Worm (Caenorhabditis elegans) whole organism, midembryonic: ENCODE results near the gene H38K22.7.

ENCODE experiments used
- T22C8.4 ChIP-seq: fragments of 200-800 bp; sonication (Bioruptor generic); IDR thresholded peaks from 2 replicates; pipeline ENCODE4 v1.3.6; 2022; ENCODE audit warnings: missing genetic modification characterization, missing compliant biosample characterization
- cog-1 ChIP-seq: sonication (generic microtip); optimal IDR thresholded peaks from 2 replicates; lab custom pipeline; 2016; ENCODE audit warnings: missing genetic modification characterization, missing compliant biosample characterization
- flt-1 ChIP-seq: fragments of 200-800 bp; sonication (Bioruptor generic); IDR thresholded peaks from 2 replicates; pipeline ENCODE4 v1.3.6; 2022; ENCODE audit warnings: missing genetic modification characterization, missing compliant biosample characterization
- klf-2 ChIP-seq: fragments of 200-800 bp; sonication (Bioruptor generic); conservative IDR thresholded peaks from 2 replicates; pipeline ENCODE4 v1.3.6; 2022; ENCODE audit warnings: missing genetic modification reagents, missing genetic modification characterization, missing compliant biosample characterization
- med-1 ChIP-seq: sonication (generic microtip); optimal IDR thresholded peaks from 2 replicates; lab custom pipeline; 2017; ENCODE audit warnings: missing genetic modification characterization, mild to moderate bottlenecking, missing compliant biosample characterization, antibody characterized with exemption, missing genetic modification reagents; ENCODE audit not compliant: insufficient read depth
- ref-1 ChIP-seq: fragments of 200-800 bp; sonication (Bioruptor generic); conservative IDR thresholded peaks from 2 replicates; pipeline ENCODE4 v1.3.6; 2022; ENCODE audit warnings: missing genetic modification reagents, missing genetic modification characterization, missing compliant biosample characterization
- tab-1 ChIP-seq: fragments of 200-800 bp; sonication (Bioruptor generic); IDR thresholded peaks from 2 replicates; pipeline ENCODE4 v1.3.6; 2022; ENCODE audit warnings: missing genetic modification characterization, missing compliant biosample characterization
- ztf-23 ChIP-seq: fragments of 200-800 bp; sonication (Bioruptor generic); IDR thresholded peaks from 2 replicates; pipeline ENCODE4 v1.3.6; 2022; ENCODE audit warnings: missing genetic modification reagents, missing genetic modification characterization, missing compliant biosample characterization
- ztf-29 ChIP-seq: fragments of 200-800 bp; sonication (Bioruptor generic); IDR thresholded peaks from 2 replicates; pipeline ENCODE4 v1.3.6; 2022; ENCODE audit warnings: missing genetic modification reagents, missing genetic modification characterization, missing compliant biosample characterization

The H38K22.7 gene

DNA sequence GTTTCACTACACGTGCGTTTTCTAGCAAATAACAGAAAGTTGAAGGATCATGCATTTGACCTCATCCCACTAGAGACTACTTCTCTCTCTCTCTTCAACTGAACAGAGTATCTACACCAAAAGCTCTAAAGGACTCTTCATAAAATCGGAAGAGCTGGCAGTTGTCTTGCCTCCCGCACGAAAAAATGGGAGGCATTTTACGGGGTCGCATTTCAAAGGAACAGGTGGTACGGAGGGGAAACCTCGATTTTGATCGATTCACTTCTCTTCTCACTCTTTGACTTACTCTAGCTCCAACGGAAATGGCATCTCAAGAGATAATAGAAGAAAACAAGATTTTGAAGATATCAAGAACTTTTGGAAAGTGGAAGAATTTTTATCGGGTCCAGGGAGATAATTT, 38.3 kb upstream of the H38K22.7 start:
- TF ChIP-seq flt-1 (GFP tag; lab: Robert Waterston, UW) (no peak), ztf-23 (no peak), med-1 (no peak), klf-2 (GFP tag; lab: Robert Waterston, UW) (no peak), ztf-29 (no peak), ref-1 (GFP tag; lab: Robert Waterston, UW) (no peak), T22C8.4 (no peak), cog-1 (tag; lab: Kevin White, UChicago) (no peak), tab-1 (GFP tag; lab: Robert Waterston, UW) (no peak)

DNA sequence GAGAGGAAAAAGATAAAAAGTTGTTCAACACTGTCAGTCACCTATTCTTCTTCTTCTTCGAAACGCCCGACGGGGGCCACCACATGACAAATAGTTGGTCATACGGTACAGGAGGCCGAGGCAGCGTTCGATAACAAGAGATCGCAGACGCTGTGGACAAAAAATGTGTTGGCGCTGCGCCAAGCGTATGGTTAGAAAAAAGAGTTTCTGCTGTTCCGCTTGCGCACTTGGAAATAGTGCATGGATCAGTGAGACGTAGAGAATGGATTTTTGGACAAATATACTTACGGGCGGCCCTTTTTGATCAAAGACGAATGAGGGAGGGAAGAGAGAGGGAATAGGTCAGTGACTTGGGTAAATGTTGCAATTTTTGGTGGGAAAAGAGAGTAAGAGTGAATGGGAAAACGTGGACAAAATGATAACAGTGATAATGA, 36.8 kb upstream of the H38K22.7 start:
- TF ChIP-seq flt-1 (GFP tag; lab: Robert Waterston, UW) (no peak), T22C8.4 (no peak), ztf-23 (no peak), ref-1 (GFP tag; lab: Robert Waterston, UW) (no peak), ztf-29 (no peak), med-1 (no peak), klf-2 (GFP tag; lab: Robert Waterston, UW) (no peak), cog-1 (tag; lab: Kevin White, UChicago) (no peak)

DNA sequence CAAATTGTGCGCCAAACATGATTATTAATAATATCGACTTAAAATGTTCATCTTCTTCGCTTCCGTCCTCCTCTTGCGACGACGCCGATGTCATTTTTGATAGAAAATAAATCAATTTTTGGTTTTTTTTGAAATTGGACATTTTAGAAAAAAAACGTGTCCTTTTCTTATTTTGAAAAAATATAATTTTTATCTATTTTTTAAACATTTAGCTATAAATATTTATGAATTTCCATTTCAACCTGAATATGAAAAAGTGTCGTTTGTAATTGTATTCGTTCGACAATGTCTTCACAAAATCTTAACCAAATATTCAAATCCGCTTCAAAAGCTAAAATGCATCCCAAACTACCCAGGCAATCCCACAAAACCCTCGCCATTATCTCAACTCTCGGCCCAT, 34.1 kb upstream of the H38K22.7 start, which contains the start of gene R10E4.3:
Gene R10E4.3, minus strand, starts transcription at position 101 of the 400 bp plus-strand sequence.
- no peak for TF ChIP-seq ztf-29
- TF ChIP-seq flt-1 (GFP tag; lab: Robert Waterston, UW) = no peak
- TF ChIP-seq klf-2 (GFP tag; lab: Robert Waterston, UW) = no peak
- TF ChIP-seq tab-1 (GFP tag; lab: Robert Waterston, UW) = no peak
- no peak for TF ChIP-seq ref-1 (GFP tag; lab: Robert Waterston, UW)
- TF ChIP-seq T22C8.4 = no peak
- no peak for TF ChIP-seq ztf-23
- TF ChIP-seq med-1 = no peak
- no peak for TF ChIP-seq cog-1 (tag; lab: Kevin White, UChicago)

DNA sequence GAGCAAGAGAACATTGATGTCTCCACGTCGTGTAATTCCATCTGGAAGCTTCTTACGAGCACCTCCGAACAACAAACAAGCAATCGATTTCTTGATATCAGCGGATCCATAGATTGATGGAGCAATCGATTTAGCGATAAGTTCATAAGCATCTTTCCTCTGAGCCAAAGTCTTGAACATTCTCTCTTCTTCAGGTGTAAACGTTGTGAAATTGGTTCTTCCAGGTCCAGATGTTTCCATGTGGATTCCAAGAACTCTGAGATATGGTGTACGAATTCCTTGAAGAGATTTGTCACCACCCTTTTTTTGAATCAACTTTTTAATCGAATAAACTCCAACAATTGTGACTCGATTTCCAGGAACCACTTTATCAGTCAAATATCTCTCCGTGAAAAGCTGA, 31.5 kb upstream of the H38K22.7 start:
- TF ChIP-seq med-1 = no peak
- TF ChIP-seq cog-1 (tag; lab: Kevin White, UChicago) = no peak

DNA sequence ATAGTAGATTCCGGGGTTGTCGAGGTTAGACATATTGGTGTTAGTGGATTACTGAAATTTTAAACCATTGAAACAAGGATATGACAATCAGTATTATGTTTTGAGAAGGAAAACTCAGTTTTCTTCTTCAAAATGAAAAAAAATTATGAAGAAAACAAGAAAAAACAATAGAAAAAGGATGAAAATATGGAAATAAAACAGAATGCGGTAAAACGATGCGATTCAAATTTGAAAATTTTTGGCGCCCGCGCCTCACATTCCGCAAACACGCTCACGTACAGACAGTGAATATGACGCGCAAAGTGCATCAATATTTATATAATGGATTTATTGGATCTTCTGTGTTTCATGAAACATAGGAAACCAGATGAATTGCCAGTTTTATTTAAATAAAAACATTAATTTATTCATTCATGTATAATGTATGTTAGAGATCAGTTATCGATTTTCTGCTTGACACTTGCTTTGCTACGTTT, 30.2 kb upstream of the H38K22.7 start, which contains the start of gene mcm-5:
Gene mcm-5, minus strand, starts transcription at position 51 of the 476 bp plus-strand sequence.
- TF ChIP-seq ref-1 (GFP tag; lab: Robert Waterston, UW) (no peak), ztf-29 (no peak), flt-1 (GFP tag; lab: Robert Waterston, UW) (no peak), klf-2 (GFP tag; lab: Robert Waterston, UW) (no peak), cog-1 (tag; lab: Kevin White, UChicago) (no peak), med-1 (no peak), ztf-23 (no peak), tab-1 (GFP tag; lab: Robert Waterston, UW) (no peak), T22C8.4 (no peak)

DNA sequence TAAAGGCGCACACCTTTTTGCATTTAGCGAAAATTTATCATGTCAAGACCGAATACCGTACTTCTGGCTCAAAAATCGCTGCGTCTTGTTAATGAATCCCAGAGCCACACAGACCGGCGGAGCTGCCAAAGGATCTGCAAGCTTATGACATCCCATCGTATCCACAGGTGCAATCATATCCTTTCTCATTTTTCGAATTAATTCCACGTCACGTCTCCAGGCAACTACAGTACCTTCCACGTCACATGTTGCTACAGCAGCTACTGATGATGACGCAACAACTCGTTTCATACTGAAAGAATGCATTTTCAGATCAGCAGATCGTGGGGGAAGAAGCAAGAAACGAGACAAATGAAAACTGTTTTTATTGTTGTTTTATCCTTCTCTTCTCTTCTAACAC, 28.4 kb upstream of the H38K22.7 start, which contains the start of gene R10E4.6:
Gene R10E4.6, plus strand, starts transcription at position 301 of the 400 bp plus-strand sequence.
- no peak for TF ChIP-seq tab-1 (GFP tag; lab: Robert Waterston, UW)

DNA sequence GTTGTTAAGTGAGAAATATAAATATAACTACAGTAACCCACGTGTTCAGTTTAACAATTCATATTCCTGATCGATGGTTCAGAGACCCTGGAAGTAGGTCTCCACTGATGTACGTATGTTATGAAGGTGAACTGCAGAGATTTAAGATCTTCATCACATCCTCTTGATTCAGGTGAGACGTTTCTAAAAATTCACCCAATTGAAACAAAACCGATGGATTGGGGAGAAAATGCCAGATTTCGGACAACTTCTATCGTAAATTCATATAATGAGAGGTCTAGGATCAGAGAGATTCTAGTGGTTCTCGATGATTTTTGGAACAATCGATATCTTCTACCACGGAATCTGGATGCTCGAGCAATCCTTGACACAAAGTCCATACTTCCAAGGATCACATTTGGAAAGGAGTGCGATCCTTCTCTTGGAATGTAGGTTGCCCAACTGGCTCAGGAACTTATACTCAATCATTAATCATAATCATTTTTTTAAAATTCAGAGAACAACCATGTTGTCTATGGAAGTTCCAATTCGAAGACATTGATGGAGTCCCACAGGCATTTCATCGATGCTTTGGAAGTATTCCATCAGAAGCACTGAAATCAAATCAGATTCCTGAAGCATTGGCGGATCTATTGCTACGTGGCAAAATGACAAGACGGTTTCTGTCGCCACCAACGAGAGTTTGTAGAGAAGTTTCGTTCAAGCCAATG, 27.2 kb upstream of the H38K22.7 start, which contains the start of the genes nth-1 and R10E4.7:
Gene nth-1, minus strand, starts transcription at position 101 of the 710 bp plus-strand sequence.
Gene R10E4.7, plus strand, starts transcription at position 660 of the 710 bp plus-strand sequence.
- TF ChIP-seq cog-1 (tag; lab: Kevin White, UChicago) = no peak
- no peak for TF ChIP-seq flt-1 (GFP tag; lab: Robert Waterston, UW)
- no peak for TF ChIP-seq ref-1 (GFP tag; lab: Robert Waterston, UW)
- no peak for TF ChIP-seq T22C8.4

DNA sequence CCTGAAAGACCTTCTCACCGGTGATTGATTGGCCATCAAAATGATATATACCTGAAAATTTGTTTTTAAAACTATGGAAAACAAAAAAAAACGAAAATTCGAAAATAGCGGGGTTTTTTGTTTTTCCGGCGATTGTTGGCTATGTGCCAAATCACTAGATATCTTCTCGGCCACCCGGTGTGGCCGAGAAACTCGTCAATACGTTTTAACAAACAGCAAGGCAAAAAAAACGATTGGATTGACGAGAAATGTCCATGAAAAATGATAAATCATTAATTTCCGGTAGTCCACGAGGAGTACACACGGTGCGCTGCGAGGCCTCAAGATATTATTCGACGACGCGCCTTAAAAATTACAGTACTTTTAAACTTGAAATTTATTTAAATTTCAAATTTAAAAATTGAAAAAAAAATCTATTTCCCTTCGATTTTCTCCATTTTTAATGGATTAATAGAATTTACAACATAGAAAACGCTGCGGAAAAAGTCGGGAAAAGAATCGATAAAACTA, 20.5 kb upstream of the H38K22.7 start, which contains the start of gene R10E4.11:
Gene R10E4.11, minus strand, starts transcription at position 51 of the 510 bp plus-strand sequence.
- TF ChIP-seq ref-1 (GFP tag; lab: Robert Waterston, UW) = no peak
- TF ChIP-seq T22C8.4 = no peak
- no peak for TF ChIP-seq ztf-29
- TF ChIP-seq klf-2 (GFP tag; lab: Robert Waterston, UW) = no peak
- TF ChIP-seq ztf-23 = no peak
- TF ChIP-seq tab-1 (GFP tag; lab: Robert Waterston, UW) = no peak
- TF ChIP-seq cog-1 (tag; lab: Kevin White, UChicago) = no peak
- no peak for TF ChIP-seq flt-1 (GFP tag; lab: Robert Waterston, UW)
- TF ChIP-seq med-1 = no peak

DNA sequence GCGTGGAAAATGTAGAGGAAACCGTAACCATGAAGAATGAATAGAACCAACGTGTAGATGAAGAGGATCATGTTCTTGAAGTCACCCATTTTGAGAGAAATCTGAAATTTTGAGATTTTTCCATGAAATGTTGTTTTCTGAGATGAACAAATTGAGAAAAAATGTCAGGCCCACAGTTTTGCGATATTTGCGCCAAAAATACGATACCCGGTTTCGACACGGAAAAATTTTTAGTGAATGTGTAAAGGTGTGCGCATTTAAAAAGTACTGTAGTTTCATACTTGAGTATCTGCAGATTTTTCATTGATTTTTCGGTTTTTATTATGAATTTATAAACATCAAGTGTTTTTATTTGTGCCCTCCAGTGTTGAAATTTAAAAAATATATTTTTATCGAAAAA, 19.2 kb upstream of the H38K22.7 start, which contains the start of gene R10E4.9:
Gene R10E4.9, minus strand, starts transcription at position 101 of the 400 bp plus-strand sequence.
- TF ChIP-seq tab-1 (GFP tag; lab: Robert Waterston, UW) (no peak), med-1 (no peak), flt-1 (GFP tag; lab: Robert Waterston, UW) (no peak), T22C8.4 (no peak), ref-1 (GFP tag; lab: Robert Waterston, UW) (no peak), ztf-23 (no peak), klf-2 (GFP tag; lab: Robert Waterston, UW) (no peak), cog-1 (tag; lab: Kevin White, UChicago) (no peak), ztf-29 (no peak)

DNA sequence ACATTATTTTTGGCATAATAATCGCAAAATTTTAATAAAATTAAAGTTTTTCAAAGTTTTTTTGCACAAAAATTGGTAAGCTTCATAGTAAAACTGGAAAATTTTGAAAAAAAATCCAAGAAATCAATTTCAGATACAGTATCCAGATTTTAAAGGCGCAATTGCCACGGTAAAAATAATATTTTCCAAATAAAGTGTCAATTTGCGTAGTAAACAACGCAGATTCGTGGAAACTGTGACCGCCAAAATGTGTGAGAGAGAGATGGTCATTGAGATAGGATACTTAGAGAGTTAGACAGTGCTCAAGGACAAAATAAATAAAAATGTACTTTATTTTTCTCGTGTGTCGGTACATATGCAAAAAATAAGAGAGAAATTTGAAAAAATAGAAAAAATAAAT, 18.7 kb upstream of the H38K22.7 start:
- TF ChIP-seq ztf-29 (no peak), tab-1 (GFP tag; lab: Robert Waterston, UW) (no peak), ref-1 (GFP tag; lab: Robert Waterston, UW) (no peak), ztf-23 (no peak), klf-2 (GFP tag; lab: Robert Waterston, UW) (no peak), T22C8.4 (no peak), med-1 (no peak), cog-1 (tag; lab: Kevin White, UChicago) (no peak), flt-1 (GFP tag; lab: Robert Waterston, UW) (no peak)
